Worm (Caenorhabditis elegans) whole organism, late embryonic: ENCODE data around the gene Y69A2AR.16.

ENCODE experiments used
- T23F11.4 ChIP-seq: fragments of 200-800 bp; sonication (Bioruptor generic); optimal IDR thresholded peaks from 2 replicates; lab custom pipeline; 2018; ENCODE audit warnings: mild to moderate bottlenecking, missing genetic modification characterization, missing compliant biosample characterization
- ahr-1 ChIP-seq: sonication (generic microtip); optimal IDR thresholded peaks from 2 replicates; lab custom pipeline; 2016; ENCODE audit warnings: missing genetic modification characterization, missing compliant biosample characterization
- che-1 ChIP-seq: sonication (generic microtip); optimal IDR thresholded peaks from 2 replicates; lab custom pipeline; 2016; ENCODE audit warnings: mild to moderate bottlenecking, missing genetic modification characterization, missing compliant biosample characterization
- hlh-13 ChIP-seq: fragments of 200-800 bp; sonication (Bioruptor generic); optimal IDR thresholded peaks from 2 replicates; lab custom pipeline; 2018; ENCODE audit warnings: mild to moderate bottlenecking, missing genetic modification characterization, missing compliant biosample characterization
- hlh-6 ChIP-seq: sonication (generic microtip); optimal IDR thresholded peaks from 2 replicates; lab custom pipeline; 2016; ENCODE audit warnings: missing genotype, missing genetic modification characterization, missing compliant biosample characterization
- lim-6 ChIP-seq: sonication (generic microtip); optimal IDR thresholded peaks from 2 replicates; lab custom pipeline; 2016; ENCODE audit warnings: missing genetic modification characterization, missing compliant biosample characterization
- madf-2 ChIP-seq: sonication (generic microtip); optimal IDR thresholded peaks from 2 replicates; lab custom pipeline; 2017; ENCODE audit warnings: missing genetic modification characterization, missing compliant biosample characterization

Y69A2AR.16 gene

DNA sequence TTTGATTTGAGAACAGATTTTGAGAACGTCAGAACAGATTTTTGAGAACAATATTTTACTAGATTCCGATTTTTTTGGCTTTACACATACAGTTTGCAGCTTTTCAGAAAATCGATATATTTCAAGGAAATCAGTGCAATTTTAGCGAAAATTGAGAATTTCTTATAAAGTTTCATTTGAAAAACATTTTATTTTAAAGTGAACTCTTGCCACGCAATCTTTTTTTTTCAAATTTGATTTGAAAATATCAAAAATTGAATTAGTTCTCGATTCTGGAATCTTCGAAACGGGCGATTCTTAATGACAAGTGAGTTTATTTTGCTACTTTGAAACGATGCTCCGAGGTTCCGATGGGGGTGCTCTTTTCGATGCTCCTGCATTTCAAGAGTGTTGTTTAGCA, 74.5 kb downstream of the Y69A2AR.16 start, which contains the start of gene Y69A2AR.51 (continued):
- no peak for TF ChIP-seq hlh-6 (tag; lab: Kevin White, UChicago)

- TF ChIP-seq T23F11.4 (no peak), che-1 (tag; lab: Kevin White, UChicago) (no peak), madf-2 (tag; lab: Kevin White, UChicago) (no peak), hlh-13 (no peak), lim-6 (no peak), ahr-1 (no peak)
Observed at ce11 chrIV:2573122-2573521, 75.5 kb downstream of the Y69A2AR.16 start.
